Fruit fly (Drosophila melanogaster) whole organism: ENCODE results near the gene nur.

Experiments
- CG8478 ChIP-seq: fragments of >200 bp; optimal IDR thresholded peaks from 2 replicates; lab custom pipeline; 2018; ENCODE audit warnings: inconsistent platforms
- Dll ChIP-seq: fragments of >200 bp; optimal IDR thresholded peaks from 2 replicates; lab custom pipeline; 2017
- EcR ChIP-seq, 2 experiments: fragments of >200 bp; optimal IDR thresholded peaks; 2 replicates each; lab custom pipeline; 2017; ENCODE audit warnings: missing biosample characterization in 2 of 2, missing genetic modification characterization in 2 of 2, missing genetic modification reagents in 2 of 2
- pan ChIP-seq: fragments of >200 bp; optimal IDR thresholded peaks from 2 replicates; lab custom pipeline; 2017
- psq ChIP-seq: fragments of >200 bp; optimal IDR thresholded peaks from 2 replicates; lab custom pipeline; 2017
- usp ChIP-seq: fragments of >200 bp; optimal IDR thresholded peaks from 2 replicates; lab custom pipeline; 2017; ENCODE audit warnings: missing biosample characterization, missing genetic modification characterization, mixed read lengths

Gene nur

DNA sequence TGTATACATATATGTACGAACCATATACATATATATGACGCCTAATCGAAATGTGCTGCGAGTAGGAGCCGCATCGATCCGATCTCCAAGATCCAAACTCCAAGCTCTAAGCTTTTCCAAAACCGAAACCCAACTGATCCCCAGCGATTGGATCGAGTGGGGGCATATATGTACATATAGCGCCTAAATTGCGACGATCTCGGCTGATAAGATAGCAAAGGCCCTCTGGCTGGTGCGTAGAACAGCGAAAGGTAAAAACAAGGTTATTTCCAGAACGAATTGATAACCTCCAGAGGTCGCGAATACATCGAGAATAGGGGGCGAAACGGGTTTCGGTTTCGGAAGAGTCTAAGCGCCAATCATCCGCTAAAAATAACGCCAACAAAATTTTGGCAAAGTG is 43.2 kb downstream of the nur start:
- TF ChIP-seq CG8478 (lab: Kevin White, UChicago) (no peak), psq (lab: Kevin White, UChicago) (no peak), usp (GFP tag; lab: Kevin White, UChicago) (no peak), pan (lab: Kevin White, UChicago) (no peak), Dll (no peak), EcR (GFP tag; optimal IDR thresholded peaks at IDR 0.05; lab: Kevin White, UChicago) (no peak)

- TF ChIP-seq usp (GFP tag; lab: Kevin White, UChicago) (no peak), pan (lab: Kevin White, UChicago) (no peak), CG8478 (lab: Kevin White, UChicago) (no peak), EcR (GFP tag; optimal IDR thresholded peaks at IDR 0.05; lab: Kevin White, UChicago) (no peak), psq (lab: Kevin White, UChicago) (no peak), Dll (no peak)
These were observed 43.8 kb downstream of the nur start for dm6 chr2L:13779795-13780108.

DNA sequence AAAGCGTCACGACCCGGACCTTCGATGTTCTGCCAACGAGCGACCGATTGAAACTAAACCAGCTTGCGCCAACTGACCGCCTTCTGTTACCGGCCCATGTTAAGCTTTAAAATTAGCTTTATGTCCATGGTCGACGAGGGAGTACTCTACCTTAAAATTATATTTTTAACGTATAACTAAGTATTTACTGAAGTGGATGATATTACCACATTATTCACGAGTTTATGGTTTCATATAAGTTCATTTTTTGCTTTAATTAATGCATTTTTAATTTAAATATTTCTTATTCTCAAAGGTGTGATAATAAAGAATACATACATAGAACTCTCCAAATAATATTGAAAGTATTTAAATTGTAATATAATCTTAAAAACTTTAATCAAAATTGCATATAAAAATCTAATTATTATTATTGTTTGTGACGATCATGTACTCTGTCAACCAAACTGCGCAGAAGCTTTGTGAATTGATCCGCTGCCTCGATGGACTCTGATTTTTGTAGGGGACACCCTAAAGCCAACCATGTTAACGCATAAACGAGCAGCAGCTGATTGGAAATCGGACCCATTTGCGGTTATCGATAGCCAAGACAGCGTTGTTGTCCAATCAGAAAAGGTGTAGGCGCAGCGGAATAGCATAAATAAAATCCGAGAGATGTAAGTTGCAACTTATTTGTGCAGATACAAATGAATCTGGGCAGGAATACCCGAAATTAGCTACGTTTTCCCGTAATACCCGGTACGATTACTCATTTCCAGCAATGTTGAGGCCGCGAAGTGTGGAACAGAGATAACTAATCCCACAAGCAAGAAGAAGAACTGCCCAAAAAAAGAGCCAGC is 44.4 kb downstream of the nur start, which contains the start of the genes CG9008 and p38b:
Gene CG9008, minus strand, starts transcription at position 57 of the 839 bp plus-strand sequence.
Gene p38b, plus strand, starts transcription at position 581 of the 839 bp plus-strand sequence.
- TF ChIP-seq Dll (no peak), CG8478 (lab: Kevin White, UChicago) (no peak), pan (lab: Kevin White, UChicago) (no peak), usp (GFP tag; lab: Kevin White, UChicago) (no peak), psq (lab: Kevin White, UChicago) (no peak), EcR (GFP tag; optimal IDR thresholded peaks at IDR 0.05; lab: Kevin White, UChicago) (no peak)

DNA sequence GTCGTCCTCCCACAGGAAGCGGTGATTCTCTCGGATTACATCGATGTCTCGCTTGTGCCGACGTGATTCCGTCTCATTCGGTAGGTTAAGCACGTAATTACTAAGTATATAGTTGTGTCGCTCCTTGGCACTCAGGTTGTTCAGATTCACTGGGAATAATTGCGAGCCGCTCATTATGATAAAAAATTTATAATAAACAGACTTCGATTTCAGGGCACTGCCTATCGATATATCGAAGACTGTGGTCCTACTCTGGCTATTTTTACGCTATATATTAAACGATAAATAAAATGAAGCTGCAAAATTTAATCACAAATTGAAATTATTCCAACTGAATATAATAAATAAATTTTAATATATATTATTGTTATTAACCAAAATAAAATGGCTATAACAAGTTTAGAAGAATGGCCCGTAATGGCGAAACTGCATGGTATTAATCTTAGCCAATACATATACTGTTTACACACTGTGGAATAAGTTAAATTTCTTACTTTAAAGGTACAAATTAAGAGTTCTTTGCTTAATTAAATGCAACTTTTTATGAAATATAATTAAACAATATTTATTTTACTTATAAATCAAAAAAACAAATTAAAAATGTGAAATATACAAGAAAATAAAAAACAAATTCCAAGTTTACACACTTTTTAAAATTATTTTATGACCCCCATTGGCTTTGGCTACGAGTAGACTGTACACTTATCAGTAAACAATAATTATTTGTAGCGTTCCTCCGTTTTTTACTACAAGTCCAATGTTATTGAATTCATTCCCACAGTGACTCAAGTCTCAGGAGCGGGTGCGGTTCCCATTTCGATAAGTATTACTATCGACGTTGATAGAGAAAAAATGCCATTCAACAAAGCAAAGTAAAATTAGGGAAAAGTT is 47.6 kb downstream of the nur start, which contains the start of gene Eato:
Gene Eato, plus strand, starts transcription at position 821 of the 891 bp plus-strand sequence.
- no peak for TF ChIP-seq pan (lab: Kevin White, UChicago)
- no peak for TF ChIP-seq CG8478 (lab: Kevin White, UChicago)
- TF ChIP-seq Dll: no peak

dm6 chr2L:13784155-13784681 is 48.3 kb downstream of the nur start, which contains the start of gene CG16890:
TSS of gene CG16890 (minus strand) at chr2L:13784338.
- no peak for TF ChIP-seq usp (GFP tag; lab: Kevin White, UChicago)
